Fruit fly (Drosophila melanogaster) Kc167 (cell line): ENCODE measurements around the gene Vps11.

ENCODE experiments used
- Myc ChIP-seq: fragments of >200 bp; optimal IDR thresholded peaks from 2 replicates; lab custom pipeline; 2017; ENCODE audit warnings: missing external identifiers
- Sin3A ChIP-seq: fragments of >200 bp; optimal IDR thresholded peaks from 2 replicates; lab custom pipeline; 2018; ENCODE audit warnings: missing external identifiers
- h ChIP-seq: fragments of >200 bp; optimal IDR thresholded peaks from 3 replicates; lab custom pipeline; 2018; ENCODE audit warnings: missing external identifiers
- insv ChIP-seq: fragments of >200 bp; optimal IDR thresholded peaks from 3 replicates; lab custom pipeline; 2018; ENCODE audit warnings: missing external identifiers
- psq ChIP-seq: fragments of >200 bp; optimal IDR thresholded peaks from 2 replicates; lab custom pipeline; 2017; ENCODE audit warnings: missing external identifiers
- ttk ChIP-seq: sonication (Bioruptor generic); optimal IDR thresholded peaks from 2 replicates; lab custom pipeline; 2017; ENCODE audit warnings: missing external identifiers

The Vps11 gene

DNA sequence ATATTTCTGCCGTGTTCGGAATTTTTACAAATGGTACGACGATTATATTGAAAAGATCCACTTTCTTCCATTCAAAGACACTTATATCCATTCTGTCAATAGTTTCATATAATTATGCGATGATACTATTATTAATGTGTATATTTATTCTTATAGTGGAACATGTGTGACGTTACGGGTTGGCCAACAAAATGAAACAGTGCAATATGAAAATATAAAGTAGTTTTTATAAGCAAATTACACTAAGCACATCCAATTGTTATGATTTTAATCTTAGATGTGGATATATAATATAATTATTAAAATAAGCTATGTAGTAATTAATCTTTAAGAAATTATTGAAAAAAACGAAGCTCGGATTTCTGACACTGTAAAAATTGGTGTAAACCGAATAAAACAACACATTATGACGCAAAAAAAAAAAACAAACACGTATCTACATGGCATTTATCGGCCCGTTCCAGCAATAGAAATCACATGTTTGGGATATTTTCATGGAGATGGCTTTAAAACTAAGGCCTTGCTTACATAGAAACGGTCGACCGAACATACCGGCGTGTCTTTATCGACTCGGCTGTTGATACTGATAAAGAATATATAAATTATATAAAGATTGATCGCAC, at the start of gene Vps11:
Vps11 (minus strand) TSS at position 203 of the 623 bp plus-strand sequence.
- TF ChIP-seq psq (lab: Kevin White, UChicago) (no peak), ttk (lab: Kevin White, UChicago) (no peak), insv (lab: Kevin White, UChicago) (no peak), Sin3A (no peak), Myc (no peak), h (lab: Kevin White, UChicago) (no peak)

DNA sequence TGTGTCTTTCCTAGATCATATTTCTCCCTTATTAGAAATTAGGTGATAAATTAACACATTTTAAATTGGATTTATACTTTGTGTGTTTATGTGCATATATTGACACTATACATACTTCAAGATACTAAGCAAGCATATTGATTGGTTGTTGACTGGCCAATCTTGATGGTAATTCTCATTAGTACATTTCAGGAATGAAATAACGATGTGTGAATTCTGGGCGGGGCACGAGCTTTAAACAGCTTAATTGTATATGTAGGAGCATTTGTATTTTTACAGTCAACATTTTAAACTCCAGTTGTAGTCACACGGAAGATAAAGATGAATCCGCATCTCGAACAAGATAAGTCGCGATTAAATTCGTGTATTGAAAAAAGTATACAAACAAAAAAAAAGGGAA, 23.8 kb upstream of the Vps11 start, which contains the start of gene CG34031:
CG34031 (plus strand) TSS at position 301 of the 400 bp plus-strand sequence.
- TF ChIP-seq insv (lab: Kevin White, UChicago) (no peak), h (lab: Kevin White, UChicago) (no peak), psq (lab: Kevin White, UChicago) (no peak), ttk (lab: Kevin White, UChicago) (no peak), Myc (no peak), Sin3A (no peak)

DNA sequence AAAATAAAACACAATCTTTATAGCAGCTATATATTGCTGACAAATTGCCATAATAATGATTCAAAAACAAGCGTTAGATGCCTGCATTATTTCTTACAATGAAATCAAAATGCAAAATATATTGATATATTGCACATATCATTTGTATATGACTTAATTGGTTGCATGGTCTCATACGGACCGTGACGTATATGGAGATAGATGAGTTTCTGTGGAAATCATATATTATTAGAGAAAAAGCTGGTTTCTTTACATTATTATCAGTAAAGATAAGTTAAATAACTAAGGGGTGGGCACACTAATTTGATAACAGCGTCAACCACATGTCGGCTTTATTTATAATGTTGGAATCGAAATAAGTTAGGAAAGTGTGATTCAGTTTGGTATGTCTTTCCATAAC, 24.6 kb downstream of the Vps11 start, which contains the start of gene CG33217:
CG33217 (plus strand) TSS at position 290 of the 400 bp plus-strand sequence.
- TF ChIP-seq ttk (lab: Kevin White, UChicago) = no peak
- TF ChIP-seq Sin3A = no peak
- no peak for TF ChIP-seq h (lab: Kevin White, UChicago)
- no peak for TF ChIP-seq Myc
- TF ChIP-seq insv (lab: Kevin White, UChicago) = no peak
- no peak for TF ChIP-seq psq (lab: Kevin White, UChicago)

DNA sequence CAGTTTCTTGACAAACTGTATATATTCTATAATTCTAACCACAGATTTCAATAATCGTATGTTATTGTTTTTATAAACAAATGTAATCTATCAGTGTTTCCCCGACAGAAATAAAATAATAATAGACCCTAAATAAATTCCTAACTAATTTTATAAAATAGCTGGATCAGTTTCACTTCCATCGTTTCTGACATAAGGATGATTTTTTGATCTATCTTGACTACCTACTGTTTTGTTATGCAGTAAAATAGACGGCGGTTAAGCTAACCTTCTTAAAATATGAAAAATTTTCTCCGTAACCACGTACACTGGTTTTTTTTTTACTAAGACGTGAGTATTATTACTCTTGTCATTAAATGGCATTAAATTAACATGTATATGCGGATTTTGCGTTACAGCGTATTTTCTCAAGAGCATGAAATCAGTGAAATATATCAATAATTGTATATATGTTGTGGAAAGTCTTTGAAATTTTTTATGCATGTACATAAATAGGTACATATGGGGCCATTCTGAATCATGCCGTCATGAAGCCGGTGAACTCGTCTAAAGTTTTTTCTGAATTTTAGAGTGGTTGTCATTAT, 50.8 kb downstream of the Vps11 start:
- TF ChIP-seq insv (lab: Kevin White, UChicago) = no peak
